Fruit fly (Drosophila melanogaster) whole organism, pupa: ENCODE measurements around the gene ct.
A peak's percentile ranks its signal among the peaks of the same experiment; 100 is the strongest.

Experiments used
- CG10348 ChIP-seq: fragments of 200-800 bp; sonication (Bioruptor generic); IDR thresholded peaks from 2 replicates; pipeline ENCODE4 v1.3.6; 2022; ENCODE audit warnings: missing biosample characterization, missing genetic modification characterization
- CG12605 ChIP-seq: fragments of 200-800 bp; sonication (Bioruptor generic); IDR thresholded peaks from 2 replicates; pipeline ENCODE4 v1.3.6; 2022; ENCODE audit warnings: missing biosample characterization, missing genetic modification characterization
- CG14655 ChIP-seq: fragments of 200-800 bp; sonication (Bioruptor generic); optimal IDR thresholded peaks from 3 replicates; lab custom pipeline; 2017; ENCODE audit warnings: mild to moderate bottlenecking, missing biosample characterization, missing genetic modification reagents, missing genetic modification characterization
- CG15710 ChIP-seq: fragments of 200-800 bp; sonication (Bioruptor generic); optimal IDR thresholded peaks from 2 replicates; lab custom pipeline; 2018; ENCODE audit warnings: missing biosample characterization, mild to moderate bottlenecking, missing genetic modification characterization, moderate library complexity
- CG17806 ChIP-seq: fragments of 200-800 bp; sonication (Bioruptor generic); optimal IDR thresholded peaks from 2 replicates; lab custom pipeline; 2018; ENCODE audit warnings: missing biosample characterization, mild to moderate bottlenecking, missing genetic modification characterization, moderate library complexity
- CG32121 ChIP-seq: fragments of 200-800 bp; sonication (Bioruptor generic); IDR thresholded peaks from 2 replicates; pipeline ENCODE4 v1.3.6; 2022; ENCODE audit warnings: missing biosample characterization, missing genetic modification characterization
- CG4496 ChIP-seq: fragments of 200-800 bp; sonication (Bioruptor generic); IDR thresholded peaks from 3 replicates; pipeline ENCODE4 v1.3.6; 2022; ENCODE audit warnings: missing biosample characterization, missing genetic modification characterization
- D1 ChIP-seq: fragments of 200-800 bp; sonication (Bioruptor generic); optimal IDR thresholded peaks from 2 replicates; lab custom pipeline; 2018; ENCODE audit warnings: missing biosample characterization, mild to moderate bottlenecking, missing genetic modification characterization, moderate library complexity
- Pif1B ChIP-seq: fragments of 200-800 bp; sonication (Bioruptor generic); optimal IDR thresholded peaks from 3 replicates; lab custom pipeline; 2016; ENCODE audit warnings: missing biosample characterization, missing genetic modification characterization
- Snoo ChIP-seq: fragments of 200-800 bp; sonication (Bioruptor generic); optimal IDR thresholded peaks from 3 replicates; lab custom pipeline; 2017; ENCODE audit warnings: missing biosample characterization, mild to moderate bottlenecking, missing genetic modification characterization, inconsistent platforms
- rn ChIP-seq: fragments of 200-800 bp; sonication (Bioruptor generic); IDR thresholded peaks from 2 replicates; pipeline ENCODE4 v1.3.6; 2022; ENCODE audit warnings: missing biosample characterization, missing genetic modification characterization

DNA sequence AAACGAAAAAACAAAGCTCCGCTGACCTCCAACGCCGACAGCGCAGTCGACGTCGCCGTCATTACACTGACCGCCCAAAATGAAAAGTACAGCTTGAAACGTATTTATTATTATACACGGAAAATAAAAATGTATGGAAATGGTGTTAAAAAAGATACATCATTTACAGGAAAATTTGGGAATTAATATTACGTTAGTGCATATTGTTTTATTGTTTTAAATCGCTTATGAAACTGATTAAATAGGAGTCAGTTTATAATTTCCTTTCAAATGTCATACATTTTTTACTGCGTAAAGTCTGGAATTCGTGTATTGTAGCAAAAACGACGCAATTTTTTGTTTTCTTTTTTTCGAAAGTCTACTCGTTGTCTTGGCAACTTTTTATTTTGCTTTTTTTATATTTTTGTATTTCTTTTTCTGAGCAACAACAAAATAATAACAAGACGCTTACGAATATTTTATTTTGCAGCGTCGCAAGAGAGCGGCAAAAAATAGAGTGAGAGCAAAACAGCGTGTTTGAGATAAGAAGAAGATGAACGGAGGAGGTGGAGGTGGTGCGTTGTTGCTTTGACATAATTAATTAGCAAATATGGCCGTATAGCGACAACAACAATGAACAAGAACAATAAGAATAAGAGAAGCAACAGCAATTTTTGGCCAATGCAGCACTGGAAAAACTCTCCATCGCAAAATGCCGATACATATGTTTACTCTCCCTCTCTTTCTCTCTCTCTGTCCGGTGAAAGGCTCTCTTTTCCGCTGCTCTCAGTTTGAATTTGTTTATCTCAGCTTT lies 83.9 kb downstream of the ct start:
- peak; percentile 80 for TF ChIP-seq CG14655
- peak; percentile 85 for TF ChIP-seq CG15710 (tag; lab: Kevin White, UChicago)
- peak; percentile 85 for TF ChIP-seq Pif1B (GFP tag; lab: Kevin White, UChicago)
- peak; percentile 87 for TF ChIP-seq D1
- TF ChIP-seq CG17806 (tag; lab: Kevin White, UChicago): peak; percentile 82
- TF ChIP-seq CG10348 (GFP tag; lab: Robert Waterston, UW): 0 out of 2 replicates have a peak, but pooled peaks have one; percentile 28
- TF ChIP-seq Snoo: peak; percentile 83
- TF ChIP-seq CG4496: peak; percentile 82; the same call in 2 of the 3 replicates
- no peak for TF ChIP-seq rn
- peak; percentile 79 for TF ChIP-seq CG32121 (GFP tag; lab: Robert Waterston, UW)
- peak; percentile 94 for TF ChIP-seq CG12605 (GFP tag; lab: Robert Waterston, UW)
